Fruit fly (Drosophila melanogaster) whole organism, prepupa: Measurements from ENCODE around the gene CG8236.

ENCODE experiments used
- CG10669 ChIP-seq: fragments of 200-800 bp; sonication (Bioruptor generic); optimal IDR thresholded peaks from 3 replicates; lab custom pipeline; 2018; ENCODE audit warnings: missing biosample characterization, mild to moderate bottlenecking, missing genetic modification characterization, moderate library complexity
- CG11294 ChIP-seq: fragments of 200-800 bp; sonication (Bioruptor generic); IDR thresholded peaks from 2 replicates; pipeline ENCODE4 v1.3.6; 2022; ENCODE audit warnings: missing biosample characterization, missing genetic modification characterization
- CG11762 ChIP-seq: fragments of 200-800 bp; sonication (Bioruptor generic); optimal IDR thresholded peaks from 3 replicates; lab custom pipeline; 2016; ENCODE audit warnings: missing biosample characterization, missing genetic modification characterization; ENCODE audit not compliant: insufficient read depth
- CG7368 ChIP-seq: fragments of 200-800 bp; sonication (Bioruptor generic); optimal IDR thresholded peaks from 3 replicates; lab custom pipeline; 2016; ENCODE audit warnings: missing biosample characterization, missing genetic modification characterization
- CG8632 ChIP-seq: fragments of 200-800 bp; sonication (Bioruptor generic); optimal IDR thresholded peaks from 3 replicates; lab custom pipeline; 2016; ENCODE audit warnings: missing biosample characterization, missing genetic modification characterization
- Ets96B ChIP-seq: fragments of 200-800 bp; optimal IDR thresholded peaks from 2 replicates; lab custom pipeline; 2019; ENCODE audit warnings: missing biosample characterization, mild to moderate bottlenecking, missing genetic modification characterization, moderate library complexity
- Gug ChIP-seq: fragments of 200-800 bp; sonication (Bioruptor generic); IDR thresholded peaks from 2 replicates; pipeline ENCODE4 v1.3.6; 2022; ENCODE audit warnings: missing biosample characterization, missing genetic modification characterization
- Lpt ChIP-seq: fragments of 200-800 bp; sonication (Bioruptor generic); optimal IDR thresholded peaks from 3 replicates; lab custom pipeline; 2016; ENCODE audit warnings: missing biosample characterization, missing genetic modification characterization
- Sox14 ChIP-seq: fragments of 200-800 bp; sonication (Bioruptor generic); optimal IDR thresholded peaks from 3 replicates; lab custom pipeline; 2016; ENCODE audit warnings: missing biosample characterization, missing genetic modification characterization
- Sox15 ChIP-seq: fragments of 200-800 bp; sonication (Bioruptor generic); optimal IDR thresholded peaks from 3 replicates; lab custom pipeline; 2016; ENCODE audit warnings: missing biosample characterization, missing genetic modification characterization
- ss ChIP-seq, 2 experiments: fragments of 200-800 bp; sonication (Bioruptor generic); optimal IDR thresholded peaks; 2 replicates in 1 of 2; 3 replicates in 1 of 2; lab custom pipeline; 2017 to 2018; ENCODE audit warnings: mild to moderate bottlenecking in 2 of 2, missing biosample characterization in 2 of 2, missing genetic modification characterization in 2 of 2, moderate library complexity in 1 of 2

DNA sequence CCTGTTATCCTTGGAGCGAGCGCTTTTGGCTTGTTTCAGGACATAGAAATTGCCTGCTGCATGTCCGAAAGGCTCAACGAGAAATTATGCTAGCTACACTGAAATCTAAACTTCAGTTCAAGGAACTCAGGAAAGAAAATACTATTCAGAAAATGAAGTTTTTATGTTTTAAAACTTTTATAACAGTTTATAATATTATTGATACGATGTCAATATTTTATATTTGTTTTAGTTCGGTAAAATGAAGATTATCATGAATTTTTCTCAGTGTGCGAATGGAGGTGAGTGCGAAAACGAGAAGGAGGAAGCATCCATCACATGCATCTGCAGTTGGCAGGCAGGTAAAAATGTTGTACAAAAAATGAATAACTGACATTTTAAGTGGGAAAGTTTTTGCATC, 22.8 kb upstream of the CG8236 start:
- peak; percentile 62 for TF ChIP-seq Sox14
- peak; percentile 40 to 82 for TF ChIP-seq ss (GFP tag; optimal IDR thresholded peaks at IDR 0.05; lab: Kevin White, UChicago)
- peak; percentile 79 for TF ChIP-seq CG8632 (GFP tag; lab: Kevin White, UChicago)
- peak; percentile 79 for TF ChIP-seq CG10669 (GFP tag; lab: Kevin White, UChicago)
- TF ChIP-seq CG7368 (GFP tag; lab: Kevin White, UChicago): peak; percentile 69
- TF ChIP-seq Ets96B (tag; lab: Kevin White, UChicago): peak; percentile 82
- peak; percentile 59 for TF ChIP-seq CG11294 (GFP tag; lab: Robert Waterston, UW)
- TF ChIP-seq Gug: peak; percentile 62
- peak; percentile 71 for TF ChIP-seq CG11762 (GFP tag; lab: Kevin White, UChicago)
- TF ChIP-seq Sox15 (GFP tag; lab: Kevin White, UChicago): peak; percentile 68
- peak; percentile 39 for TF ChIP-seq Lpt
